Fruit fly (Drosophila melanogaster): ENCODE results near the gene CG32987.

DNA sequence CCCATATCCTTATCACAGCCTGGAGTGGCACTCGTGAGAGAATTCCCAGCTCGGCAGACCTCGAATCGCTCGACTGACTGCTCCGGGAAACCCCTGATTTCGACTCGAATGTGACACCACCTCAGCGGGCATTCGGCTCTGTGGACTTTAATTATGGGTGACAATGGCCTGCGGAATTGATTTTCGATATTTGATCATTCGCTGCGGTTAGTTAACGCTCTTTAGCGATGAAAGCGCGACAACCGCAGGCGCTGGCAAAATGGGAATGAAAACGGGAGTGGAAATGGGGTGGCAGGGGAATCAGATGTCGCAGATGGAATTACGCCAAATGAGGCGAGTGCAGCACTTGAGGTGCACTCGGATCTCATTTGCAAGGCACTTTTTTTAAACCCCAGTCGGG lies 8.1 kb downstream of the CG32987 start:
- no peak for TF ChIP-seq foxo (GFP tag; optimal IDR thresholded peaks at IDR 0.05)
- TF ChIP-seq Mio (GFP tag; optimal IDR thresholded peaks at IDR 0.05), result no peak
- no peak for TF ChIP-seq pan (optimal IDR thresholded peaks at IDR 0.05)
- TF ChIP-seq psq (GFP tag; optimal IDR thresholded peaks at IDR 0.05), result no peak
- no peak for TF ChIP-seq ey (GFP tag; optimal IDR thresholded peaks at IDR 0.05)
- TF ChIP-seq CG32264 (GFP tag; optimal IDR thresholded peaks at IDR 0.05), result no peak
- no peak for TF ChIP-seq N (GFP tag; optimal IDR thresholded peaks at IDR 0.05)
- TF ChIP-seq tai (GFP tag; optimal IDR thresholded peaks at IDR 0.05), result no peak
- no peak for TF ChIP-seq Abd-B (GFP tag; optimal IDR thresholded peaks at IDR 0.05)
- TF ChIP-seq h (GFP tag; optimal IDR thresholded peaks at IDR 0.05), result no peak
- no peak for TF ChIP-seq lola (GFP tag; optimal IDR thresholded peaks at IDR 0.05)
- TF ChIP-seq br (GFP tag; optimal IDR thresholded peaks at IDR 0.05), result no peak
- no peak for TF ChIP-seq HLH106 (tag; optimal IDR thresholded peaks at IDR 0.05)
- TF ChIP-seq Myc (optimal IDR thresholded peaks at IDR 0.05), result no peak

Measured in whole organism, wandering third instar larva.